Fruit fly (Drosophila melanogaster) whole organism, wandering third instar larva: ENCODE results near the gene CG42591.
"Not testable (repeated sequence)": the region's sequence is repeated elsewhere in the genome, so short reads cannot be mapped to it uniquely, and the experiment has no call there.

Experiments
- Abd-B ChIP-seq: fragments of >200 bp; optimal IDR thresholded peaks from 2 replicates; lab custom pipeline; 2017; ENCODE audit warnings: missing biosample characterization, missing genetic modification characterization
- CG32264 ChIP-seq: fragments of 200-800 bp; sonication (Bioruptor generic); optimal IDR thresholded peaks from 2 replicates; lab custom pipeline; 2016; ENCODE audit warnings: missing biosample characterization, missing genetic modification characterization
- CG9705 ChIP-seq: fragments of 200-800 bp; sonication (Bioruptor generic); optimal IDR thresholded peaks from 2 replicates; lab custom pipeline; 2018; ENCODE audit warnings: missing biosample characterization, mild to moderate bottlenecking, missing genetic modification characterization
- CrebA ChIP-seq: fragments of 200-800 bp; sonication (Bioruptor generic); optimal IDR thresholded peaks from 2 replicates; lab custom pipeline; 2016; ENCODE audit warnings: missing biosample characterization, mild to moderate bottlenecking, missing genetic modification characterization, borderline replicate concordance
- Dfd ChIP-seq: fragments of >200 bp; optimal IDR thresholded peaks from 2 replicates; lab custom pipeline; 2017; ENCODE audit warnings: missing biosample characterization, missing genetic modification characterization
- Dif ChIP-seq: fragments of 200-275, 200-300 bp; sonication (Bioruptor generic); optimal IDR thresholded peaks from 2 replicates; lab custom pipeline; 2018; ENCODE audit warnings: missing biosample characterization, missing genetic modification characterization; ENCODE audit not compliant: partially characterized antibody
- GATAd ChIP-seq: sonication (Bioruptor generic); optimal IDR thresholded peaks from 2 replicates; lab custom pipeline; 2016; ENCODE audit warnings: missing biosample characterization, missing genetic modification characterization
- HLH106 ChIP-seq: fragments of 200-800 bp; optimal IDR thresholded peaks from 3 replicates; lab custom pipeline; 2019; ENCODE audit warnings: missing biosample characterization, mild to moderate bottlenecking, missing genetic modification characterization, moderate library complexity
- Hr78 ChIP-seq: fragments of >200 bp; optimal IDR thresholded peaks from 2 replicates; lab custom pipeline; 2017; ENCODE audit warnings: missing biosample characterization, missing genetic modification characterization
- Hr83 ChIP-seq: fragments of 200-300 bp; sonication (Bioruptor generic); optimal IDR thresholded peaks from 2 replicates; lab custom pipeline; 2016; ENCODE audit warnings: missing biosample characterization, mild to moderate bottlenecking, missing genetic modification characterization, moderate library complexity; ENCODE audit not compliant: poor library complexity, severe bottlenecking
- Jra ChIP-seq: sonication (Bioruptor generic); optimal IDR thresholded peaks from 2 replicates; lab custom pipeline; 2016; ENCODE audit warnings: missing biosample characterization, missing genetic modification characterization
- Mio ChIP-seq: sonication (Bioruptor generic); optimal IDR thresholded peaks from 2 replicates; lab custom pipeline; 2016; ENCODE audit warnings: missing biosample characterization, missing genetic modification characterization
- Myc ChIP-seq: fragments of >200 bp; optimal IDR thresholded peaks from 2 replicates; lab custom pipeline; 2017
- OdsH ChIP-seq: fragments of 200-800 bp; sonication (Bioruptor generic); optimal IDR thresholded peaks from 2 replicates; lab custom pipeline; 2016; ENCODE audit warnings: missing biosample characterization, mild to moderate bottlenecking, missing genetic modification characterization
- Rel ChIP-seq, 2 experiments: fragments of 200-800 bp; sonication (Bioruptor generic) in 1 of 2; optimal IDR thresholded peaks; 2 replicates in 1 of 2; 3 replicates in 1 of 2; lab custom pipeline; 2016 to 2019; ENCODE audit warnings: mild to moderate bottlenecking in 2 of 2, missing biosample characterization in 2 of 2, missing genetic modification characterization in 2 of 2, moderate library complexity in 1 of 2
- Sp1 ChIP-seq: fragments of 200-800 bp; sonication (Bioruptor generic); optimal IDR thresholded peaks from 3 replicates; lab custom pipeline; 2019; ENCODE audit warnings: missing biosample characterization, mild to moderate bottlenecking, missing genetic modification characterization, moderate library complexity
- Vsx2 ChIP-seq: fragments of 200-300, 225-300 bp; sonication (Bioruptor generic); optimal IDR thresholded peaks from 2 replicates; lab custom pipeline; 2018; ENCODE audit warnings: missing biosample characterization, missing genetic modification characterization; ENCODE audit not compliant: partially characterized antibody
- br ChIP-seq: fragments of 200-800 bp; sonication (Bioruptor generic); optimal IDR thresholded peaks from 2 replicates; lab custom pipeline; 2016; ENCODE audit warnings: missing biosample characterization, missing genetic modification characterization
- brk ChIP-seq: fragments of 200-800 bp; sonication (Bioruptor generic); optimal IDR thresholded peaks from 2 replicates; lab custom pipeline; 2016; ENCODE audit warnings: missing biosample characterization, mild to moderate bottlenecking, missing genetic modification characterization
- dmrt93B ChIP-seq: fragments of 200-800 bp; sonication (Bioruptor generic); optimal IDR thresholded peaks from 2 replicates; lab custom pipeline; 2018; ENCODE audit warnings: missing biosample characterization, mild to moderate bottlenecking, missing genetic modification characterization
- dsf ChIP-seq: sonication (Bioruptor generic); optimal IDR thresholded peaks from 2 replicates; lab custom pipeline; 2016; ENCODE audit warnings: missing biosample characterization, missing genetic modification characterization, borderline replicate concordance
- ey ChIP-seq: fragments of 200-800 bp; sonication (Bioruptor generic); optimal IDR thresholded peaks from 2 replicates; lab custom pipeline; 2016; ENCODE audit warnings: missing biosample characterization, missing genetic modification characterization
- foxo ChIP-seq, 2 experiments: fragments of 200-800 bp; sonication (Bioruptor generic); optimal IDR thresholded peaks; 2 replicates in 1 of 2; 3 replicates in 1 of 2; lab custom pipeline; 2016 to 2017; ENCODE audit warnings: missing biosample characterization in 2 of 2, missing genetic modification characterization in 2 of 2
- fru ChIP-seq: fragments of 200-800 bp; sonication (Bioruptor generic); optimal IDR thresholded peaks from 3 replicates; lab custom pipeline; 2016; ENCODE audit warnings: missing biosample characterization, mild to moderate bottlenecking, missing genetic modification characterization
- h ChIP-seq: fragments of 200-800 bp; sonication (Bioruptor generic); optimal IDR thresholded peaks from 3 replicates; lab custom pipeline; 2016; ENCODE audit warnings: missing biosample characterization, mild to moderate bottlenecking, missing genetic modification characterization
- jim ChIP-seq: fragments of 175-275, 200-325 bp; sonication (Bioruptor generic); optimal IDR thresholded peaks from 2 replicates; lab custom pipeline; 2016; ENCODE audit warnings: missing biosample characterization, mild to moderate bottlenecking, missing genetic modification characterization
- lola ChIP-seq: fragments of >200 bp; optimal IDR thresholded peaks from 2 replicates; lab custom pipeline; 2017; ENCODE audit warnings: missing biosample characterization, missing genetic modification characterization
- pan ChIP-seq: fragments of >200 bp; optimal IDR thresholded peaks from 2 replicates; lab custom pipeline; 2017
- psq ChIP-seq: fragments of 200-800 bp; sonication (Bioruptor generic); optimal IDR thresholded peaks from 3 replicates; lab custom pipeline; 2017; ENCODE audit warnings: missing biosample characterization, mild to moderate bottlenecking, missing genetic modification characterization, moderate library complexity
- rgr ChIP-seq: fragments of 200-800 bp; sonication (Bioruptor generic); optimal IDR thresholded peaks from 3 replicates; lab custom pipeline; 2016; ENCODE audit warnings: missing biosample characterization, mild to moderate bottlenecking, missing genetic modification characterization
- sage ChIP-seq: fragments of 200-800 bp; sonication (Bioruptor generic); optimal IDR thresholded peaks from 2 replicates; lab custom pipeline; 2016; ENCODE audit warnings: missing biosample characterization, mild to moderate bottlenecking, missing genetic modification characterization
- sv ChIP-seq: fragments of 200-800 bp; sonication (Bioruptor generic); optimal IDR thresholded peaks from 3 replicates; lab custom pipeline; 2016; ENCODE audit warnings: missing biosample characterization, missing genetic modification characterization
- woc ChIP-seq: sonication (Bioruptor generic); optimal IDR thresholded peaks from 2 replicates; lab custom pipeline; 2016; ENCODE audit warnings: missing biosample characterization, mild to moderate bottlenecking, missing genetic modification characterization

Gene CG42591

dm6 chr3L:8063214-8064156 is 6.3 kb downstream of the CG42591 start, which contains the start of gene Sarm:
Gene Sarm, plus strand, starts transcription at chr3L:8063874.
- TF ChIP-seq h (GFP tag; lab: Kevin White, UChicago) (peak; percentile 66), OdsH (GFP tag; lab: Kevin White, UChicago) (peak; percentile 38), sv (no peak), brk (GFP tag; lab: Kevin White, UChicago) (no peak), Myc (lab: Kevin White, UChicago) (peak; percentile 98), Hr78 (GFP tag; lab: Kevin White, UChicago) (no peak), sage (GFP tag; lab: Kevin White, UChicago) (peak; percentile 16), fru (peak; percentile 60), Jra (GFP tag; lab: Kevin White, UChicago) (no peak), Abd-B (GFP tag; lab: Kevin White, UChicago) (no peak), rgr (GFP tag; lab: Kevin White, UChicago) (peak; percentile 33), Sp1 (peak; percentile 77), CG32264 (no peak), ey (GFP tag; lab: Kevin White, UChicago) (peak; percentile 49), Vsx2 (peak; percentile 0), Hr83 (GFP tag; lab: Kevin White, UChicago) (peak; percentile 50), Dfd (GFP tag; lab: Kevin White, UChicago) (no peak), Dif (peak; percentile 56), Rel (GFP tag; optimal IDR thresholded peaks at IDR 0.05; lab: Kevin White, UChicago) (no peak), Rel (tag; optimal IDR thresholded peaks at IDR 0.05; lab: Kevin White, UChicago) (peak; percentile 62), woc (GFP tag; lab: Kevin White, UChicago) (peak; percentile 48), dmrt93B (peak; percentile 58), Mio (GFP tag; lab: Kevin White, UChicago) (no peak), foxo (GFP tag; optimal IDR thresholded peaks at IDR 0.05; lab: Kevin White, UChicago) (peak in 1 of 2 experiments; percentile 60), dsf (GFP tag; lab: Kevin White, UChicago) (peak; percentile 10), jim (GFP tag; lab: Kevin White, UChicago) (peak; percentile 40), psq (peak; percentile 64), br (GFP tag; lab: Kevin White, UChicago) (peak; percentile 50), CrebA (no peak), pan (lab: Kevin White, UChicago) (no peak), HLH106 (tag; lab: Kevin White, UChicago) (peak; percentile 68), CG9705 (GFP tag; lab: Kevin White, UChicago) (peak; percentile 50), lola (GFP tag; lab: Kevin White, UChicago) (no peak)
- TF ChIP-seq, all 38 proteins: peak for 21

DNA sequence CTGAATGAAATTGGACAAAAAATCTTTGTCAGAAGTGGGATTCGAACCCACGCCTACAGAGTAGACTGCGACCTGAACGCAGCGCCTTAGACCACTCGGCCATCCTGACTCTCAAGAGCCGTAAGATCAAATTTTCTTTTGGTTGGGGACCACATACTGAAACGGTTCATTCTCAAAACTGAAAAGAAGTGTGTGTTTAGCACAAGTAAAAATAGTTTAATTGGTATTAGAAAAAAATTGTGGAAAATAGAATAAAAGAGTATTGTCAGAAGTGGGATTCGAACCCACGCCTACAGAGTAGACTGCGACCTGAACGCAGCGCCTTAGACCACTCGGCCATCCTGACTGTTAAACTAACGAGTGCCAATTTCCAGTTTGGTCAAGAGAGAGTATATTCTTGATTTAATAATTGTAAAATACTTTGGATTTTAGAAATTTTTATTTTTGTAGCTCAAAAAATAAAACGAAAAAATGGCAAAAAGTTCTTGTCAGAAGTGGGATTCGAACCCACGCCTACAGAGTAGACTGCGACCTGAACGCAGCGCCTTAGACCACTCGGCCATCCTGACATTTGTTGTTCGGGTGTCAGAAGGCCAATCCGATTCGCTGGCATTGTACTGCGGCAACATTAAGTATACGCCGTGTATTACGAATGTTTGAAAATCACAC is 9.4 kb downstream of the CG42591 start:
- peak; percentile 82 for TF ChIP-seq CrebA
- TF ChIP-seq woc (GFP tag; lab: Kevin White, UChicago): peak; percentile 11
- TF ChIP-seq Rel (GFP tag; optimal IDR thresholded peaks at IDR 0.05; lab: Kevin White, UChicago): not testable (repeated sequence)
- TF ChIP-seq Rel (tag; optimal IDR thresholded peaks at IDR 0.05; lab: Kevin White, UChicago): peak; percentile 11

dm6 chr3L:8059627-8060166 is 10.1 kb downstream of the CG42591 start:
- TF ChIP-seq Jra (GFP tag; lab: Kevin White, UChicago): no peak
- no peak for TF ChIP-seq Rel (GFP tag; optimal IDR thresholded peaks at IDR 0.05; lab: Kevin White, UChicago)
- TF ChIP-seq Rel (tag; optimal IDR thresholded peaks at IDR 0.05; lab: Kevin White, UChicago): no peak
- no peak for TF ChIP-seq psq
- no peak for TF ChIP-seq foxo (GFP tag; optimal IDR thresholded peaks at IDR 0.05; lab: Kevin White, UChicago)
- TF ChIP-seq woc (GFP tag; lab: Kevin White, UChicago): no peak
- no peak for TF ChIP-seq Sp1
- TF ChIP-seq GATAd (GFP tag; lab: Kevin White, UChicago): no peak
